Worm (Caenorhabditis elegans) whole organism, early embryonic: ENCODE data around the gene C24D10.2.
"Not testable (repeated sequence)": the region's sequence is repeated elsewhere in the genome, so short reads cannot be mapped to it uniquely, and the experiment has no call there.

Experiments used
- B0310.2 ChIP-seq: sonication (generic microtip); optimal IDR thresholded peaks from 2 replicates; lab custom pipeline; 2016; ENCODE audit warnings: mild to moderate bottlenecking, missing genetic modification characterization, missing compliant biosample characterization
- F13C5.2 ChIP-seq: sonication (generic microtip); optimal IDR thresholded peaks from 2 replicates; lab custom pipeline; 2017; ENCODE audit warnings: mild to moderate bottlenecking, missing genetic modification characterization, inconsistent platforms, missing compliant biosample characterization
- aly-1 ChIP-seq: sonication (generic microtip); optimal IDR thresholded peaks from 2 replicates; lab custom pipeline; 2016; ENCODE audit warnings: missing genetic modification characterization, missing compliant biosample characterization
- ama-1 ChIP-seq: fragments of 150-350 bp; optimal IDR thresholded peaks from 2 replicates; lab custom pipeline; 2014
- ceh-13 ChIP-seq: fragments of 200-800 bp; sonication (Bioruptor generic); optimal IDR thresholded peaks from 2 replicates; lab custom pipeline; 2018; ENCODE audit warnings: mild to moderate bottlenecking, missing genetic modification characterization, missing compliant biosample characterization
- ceh-36 ChIP-seq: sonication (generic microtip); optimal IDR thresholded peaks from 2 replicates; lab custom pipeline; 2016; ENCODE audit warnings: missing genetic modification characterization, inconsistent platforms, missing compliant biosample characterization
- ets-7 ChIP-seq: sonication (generic microtip); optimal IDR thresholded peaks from 2 replicates; lab custom pipeline; 2016; ENCODE audit warnings: missing genotype, missing genetic modification characterization, missing compliant biosample characterization
- flt-1 ChIP-seq: fragments of 200-800 bp; sonication (Bioruptor generic); IDR thresholded peaks from 2 replicates; pipeline ENCODE4 v1.3.6; 2022; ENCODE audit warnings: missing genetic modification characterization, missing compliant biosample characterization
- hmbx-1 ChIP-seq: sonication (generic microtip); optimal IDR thresholded peaks from 2 replicates; lab custom pipeline; 2016; ENCODE audit warnings: mild to moderate bottlenecking, missing genetic modification characterization, missing compliant biosample characterization
- hmg-4 ChIP-seq: fragments of 200-800 bp; sonication (Bioruptor generic); optimal IDR thresholded peaks from 2 replicates; lab custom pipeline; 2018; ENCODE audit warnings: mild to moderate bottlenecking, missing genetic modification characterization, missing compliant biosample characterization
- hnd-1 ChIP-seq: sonication (generic microtip); optimal IDR thresholded peaks from 2 replicates; lab custom pipeline; 2016; ENCODE audit warnings: missing genetic modification characterization, missing compliant biosample characterization
- pes-1 ChIP-seq: fragments of 200-800 bp; sonication (Bioruptor generic); IDR thresholded peaks from 2 replicates; pipeline ENCODE4 v1.3.6; 2022; ENCODE audit warnings: missing genetic modification reagents, missing genetic modification characterization, missing compliant biosample characterization
- scrt-1 ChIP-seq: fragments of 200-800 bp; sonication (Bioruptor generic); IDR thresholded peaks from 2 replicates; pipeline ENCODE4 v1.3.6; 2022; ENCODE audit warnings: missing genetic modification characterization, missing compliant biosample characterization
- sea-1 ChIP-seq: fragments of 200-800 bp; sonication (Bioruptor generic); conservative IDR thresholded peaks from 2 replicates; pipeline ENCODE4 v1.3.6; 2022; ENCODE audit warnings: missing genetic modification characterization, missing compliant biosample characterization
- tbx-11 ChIP-seq: fragments of 200-800 bp; sonication (Bioruptor generic); IDR thresholded peaks from 2 replicates; pipeline ENCODE4 v1.3.6; 2022; ENCODE audit warnings: missing genetic modification characterization, missing compliant biosample characterization
- tbx-37 ChIP-seq: fragments of 200-800 bp; sonication (Bioruptor generic); conservative IDR thresholded peaks from 2 replicates; pipeline ENCODE4 v1.3.6; 2022; ENCODE audit warnings: missing genetic modification reagents, missing genetic modification characterization, missing compliant biosample characterization
- tra-4 ChIP-seq: sonication (generic microtip); optimal IDR thresholded peaks from 2 replicates; lab custom pipeline; 2017; ENCODE audit warnings: missing genetic modification characterization, missing compliant biosample characterization

Gene C24D10.2

DNA sequence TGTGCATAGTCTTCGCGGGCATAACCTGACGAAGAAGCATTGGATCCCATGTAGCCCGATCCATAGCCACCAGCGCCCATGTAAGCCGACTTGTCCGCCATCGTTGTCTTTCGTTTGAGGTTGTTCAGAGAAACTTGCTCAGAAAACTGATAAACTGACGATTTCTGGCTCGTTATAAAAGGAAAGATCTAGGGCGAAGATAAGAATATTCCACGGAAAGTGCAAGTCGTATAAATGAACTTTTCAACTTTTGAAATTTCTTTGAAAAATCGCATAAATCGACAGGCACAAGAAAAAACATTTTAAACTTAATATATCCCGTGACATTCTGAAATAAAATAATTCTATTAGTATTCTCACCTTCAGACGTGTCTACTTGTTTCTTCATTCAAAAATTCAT, at the start of gene C24D10.2, which contains the start of gene nspd-3:
C24D10.2 (plus strand) TSS at position 399 of the 400 bp plus-strand sequence.
nspd-3 (minus strand) TSS at position 101 of the 400 bp plus-strand sequence.
- TF ChIP-seq ama-1 (lab: Kevin White, UChicago); tra-4 (tag; lab: Kevin White, UChicago); hmbx-1: not testable (repeated sequence)

DNA sequence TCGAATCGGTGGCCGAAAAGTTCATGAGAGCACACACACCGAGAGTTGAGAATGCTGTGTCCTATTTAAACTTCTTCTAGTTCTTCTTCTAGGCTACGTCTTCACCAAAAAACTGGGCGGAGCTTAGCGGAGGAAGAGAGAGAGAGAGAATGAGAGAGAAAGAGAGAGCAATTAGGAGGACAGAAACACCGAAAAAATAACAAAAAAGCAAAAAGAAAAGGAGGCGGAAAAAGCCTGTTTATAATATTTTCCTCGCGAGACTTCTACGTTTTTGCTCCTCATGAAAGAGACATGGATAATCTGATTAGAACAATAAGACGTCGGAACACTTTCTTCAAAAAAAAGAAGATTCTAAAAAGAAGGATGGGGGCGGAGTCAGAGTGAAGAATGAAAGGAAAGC, 41.1 kb upstream of the C24D10.2 start, which contains the start of gene tkr-3:
tkr-3 (minus strand) TSS at position 101 of the 400 bp plus-strand sequence.
- TF ChIP-seq ceh-36 (tag; lab: Kevin White, UChicago), result no peak

DNA sequence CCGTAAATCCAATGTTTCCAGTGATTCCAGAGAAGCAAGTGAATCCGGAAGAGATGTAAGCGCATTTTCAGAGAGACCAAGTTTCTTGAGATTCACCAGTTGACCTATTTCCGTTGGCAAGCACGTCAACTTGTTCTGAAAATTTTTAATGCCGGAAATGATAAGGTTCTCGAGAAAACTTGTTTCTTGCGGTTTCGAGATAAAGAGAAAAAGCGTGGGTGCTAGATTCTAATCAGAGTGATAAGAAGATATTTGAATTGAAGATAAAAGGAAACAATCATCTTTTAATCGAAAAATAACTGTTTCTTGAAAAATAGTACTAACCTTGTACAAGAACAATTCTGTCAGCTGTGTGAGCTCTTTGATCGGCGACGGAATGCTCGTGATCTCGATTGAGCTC, 31.4 kb upstream of the C24D10.2 start:
- TF ChIP-seq F13C5.2, result no peak
- TF ChIP-seq ama-1 (lab: Kevin White, UChicago), result no peak
- no peak for TF ChIP-seq tbx-37 (GFP tag; lab: Robert Waterston, UW)
- TF ChIP-seq tra-4 (tag; lab: Kevin White, UChicago), result no peak
- no peak for TF ChIP-seq tbx-11 (GFP tag; lab: Robert Waterston, UW)
- no peak for TF ChIP-seq hmbx-1
- no peak for TF ChIP-seq pes-1 (GFP tag; lab: Robert Waterston, UW)
- no peak for TF ChIP-seq B0310.2
- no peak for TF ChIP-seq ceh-36 (tag; lab: Kevin White, UChicago)
- TF ChIP-seq ceh-13, result no peak
- TF ChIP-seq sea-1 (GFP tag; lab: Robert Waterston, UW), result no peak
- no peak for TF ChIP-seq hnd-1 (tag; lab: Kevin White, UChicago)
- no peak for TF ChIP-seq scrt-1 (GFP tag; lab: Robert Waterston, UW)
- TF ChIP-seq ets-7 (tag; lab: Kevin White, UChicago), result no peak
- TF ChIP-seq aly-1 (tag; lab: Kevin White, UChicago), result no peak
- TF ChIP-seq flt-1, result no peak

DNA sequence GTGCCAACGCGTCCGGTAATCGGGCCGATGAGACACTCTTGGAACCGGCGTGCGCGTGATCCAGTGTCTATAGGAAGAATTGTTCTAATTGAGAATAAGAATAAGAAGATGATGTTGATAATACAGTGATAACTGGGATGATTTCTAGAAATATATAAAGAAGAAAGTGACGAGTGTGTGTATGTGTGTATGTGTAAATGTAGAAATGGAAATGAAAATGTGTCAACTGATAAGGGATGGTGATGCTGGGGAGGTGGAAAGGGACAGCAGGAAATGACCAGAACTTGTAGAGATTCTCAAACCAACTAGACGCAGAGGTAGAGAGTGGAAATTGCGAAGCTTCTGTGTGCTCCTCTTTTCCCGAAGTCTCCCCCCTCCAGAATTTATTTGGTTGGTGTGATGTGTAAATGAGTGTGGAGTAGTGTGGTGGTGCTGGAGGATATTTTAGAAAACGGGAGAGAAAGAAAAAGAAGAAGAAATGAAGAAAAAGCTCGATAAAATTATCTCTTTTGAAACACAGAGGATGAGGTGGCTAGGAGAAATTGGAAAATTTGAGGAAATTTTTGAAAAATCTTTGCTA, 29.3 kb upstream of the C24D10.2 start:
- TF ChIP-seq tra-4 (tag; lab: Kevin White, UChicago) (no peak), ceh-36 (tag; lab: Kevin White, UChicago) (no peak), F13C5.2 (no peak), B0310.2 (no peak), hmg-4 (no peak), pes-1 (GFP tag; lab: Robert Waterston, UW) (no peak), aly-1 (tag; lab: Kevin White, UChicago) (no peak), ceh-13 (no peak), ama-1 (lab: Kevin White, UChicago) (no peak), tbx-37 (GFP tag; lab: Robert Waterston, UW) (no peak)

DNA sequence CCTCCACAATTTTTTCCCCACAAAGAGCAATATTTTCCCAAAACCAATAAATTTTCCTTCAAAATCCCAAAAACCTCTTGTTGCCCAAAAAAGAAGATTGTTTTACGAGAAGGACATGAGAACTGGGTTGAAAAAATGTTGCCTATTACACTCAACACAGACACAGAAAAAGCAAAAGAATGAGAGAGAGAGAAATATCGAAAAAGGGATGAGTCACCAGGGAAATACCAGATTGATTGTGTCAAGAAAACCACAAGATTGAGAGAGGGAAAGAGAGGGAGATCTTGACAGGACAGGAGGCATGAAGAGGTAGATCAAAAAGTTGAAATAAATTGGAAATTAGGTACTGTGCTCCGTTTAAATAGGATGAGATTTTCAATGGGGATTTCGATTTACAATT, 28.3 kb upstream of the C24D10.2 start:
- TF ChIP-seq hnd-1 (tag; lab: Kevin White, UChicago) (no peak), flt-1 (no peak), aly-1 (tag; lab: Kevin White, UChicago) (no peak), scrt-1 (GFP tag; lab: Robert Waterston, UW) (no peak), tra-4 (tag; lab: Kevin White, UChicago) (no peak), tbx-11 (GFP tag; lab: Robert Waterston, UW) (no peak), hmbx-1 (no peak)

DNA sequence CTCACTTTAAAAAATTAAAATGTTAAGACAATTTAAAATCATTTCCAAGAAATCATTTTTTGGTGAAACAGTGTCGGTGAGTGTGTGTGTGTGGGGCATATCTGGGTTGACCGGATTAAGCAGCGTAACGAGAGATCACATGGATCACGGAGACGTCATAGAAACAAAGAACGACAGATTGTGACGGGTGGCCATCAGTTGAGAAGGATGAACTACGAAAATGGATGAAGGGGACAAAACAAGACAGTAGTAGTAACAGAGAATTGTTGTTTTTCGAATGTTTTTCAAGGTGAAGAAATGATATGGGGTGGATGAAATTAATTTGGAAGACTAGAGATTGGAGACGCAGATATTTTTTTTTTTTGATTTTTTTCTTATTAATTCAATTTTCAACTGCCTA, 26.6 kb upstream of the C24D10.2 start:
- no peak for TF ChIP-seq ama-1 (lab: Kevin White, UChicago)
- no peak for TF ChIP-seq tbx-37 (GFP tag; lab: Robert Waterston, UW)
- peak; percentile 25 for TF ChIP-seq ceh-36 (tag; lab: Kevin White, UChicago)

DNA sequence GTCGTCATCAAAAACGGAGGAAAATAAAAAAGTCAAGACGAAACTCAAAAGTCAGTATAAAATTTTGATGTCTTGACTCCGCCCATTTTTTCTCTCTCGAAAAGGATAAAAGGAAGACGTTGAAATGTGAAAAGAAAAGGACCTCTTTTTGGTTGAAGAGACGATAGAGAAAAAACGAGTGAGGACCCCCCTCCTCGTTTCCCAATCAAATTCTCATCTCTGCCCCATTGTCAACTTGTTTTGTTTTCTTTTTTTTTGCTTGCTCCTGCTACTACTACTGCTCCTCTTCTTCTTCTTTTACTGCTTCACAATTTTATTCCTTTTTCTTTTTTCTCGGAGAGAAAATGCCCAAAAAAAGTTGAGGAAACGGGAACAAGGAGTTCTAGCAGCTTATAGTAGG, 25.3 kb upstream of the C24D10.2 start:
- TF ChIP-seq F13C5.2 (no peak), tbx-37 (GFP tag; lab: Robert Waterston, UW) (no peak)

DNA sequence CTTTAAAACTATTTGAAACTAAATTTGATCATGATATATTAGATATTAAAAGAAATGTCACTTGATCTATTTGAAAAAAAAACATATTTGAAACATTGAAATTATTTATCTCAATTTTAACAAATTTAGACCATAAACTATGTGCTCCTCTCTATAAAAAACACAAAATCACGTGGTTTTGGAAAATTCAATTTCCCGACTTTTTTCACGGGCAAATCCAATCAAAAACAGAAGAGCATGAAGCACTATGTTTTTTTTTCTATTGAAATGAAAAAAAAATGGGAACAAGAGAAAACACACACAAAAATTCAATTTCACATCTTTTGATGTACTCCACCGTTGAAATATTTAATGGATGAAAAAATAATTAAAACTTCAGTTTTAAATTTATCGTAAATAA, 23.9 kb upstream of the C24D10.2 start:
- TF ChIP-seq tbx-11 (GFP tag; lab: Robert Waterston, UW), result no peak

DNA sequence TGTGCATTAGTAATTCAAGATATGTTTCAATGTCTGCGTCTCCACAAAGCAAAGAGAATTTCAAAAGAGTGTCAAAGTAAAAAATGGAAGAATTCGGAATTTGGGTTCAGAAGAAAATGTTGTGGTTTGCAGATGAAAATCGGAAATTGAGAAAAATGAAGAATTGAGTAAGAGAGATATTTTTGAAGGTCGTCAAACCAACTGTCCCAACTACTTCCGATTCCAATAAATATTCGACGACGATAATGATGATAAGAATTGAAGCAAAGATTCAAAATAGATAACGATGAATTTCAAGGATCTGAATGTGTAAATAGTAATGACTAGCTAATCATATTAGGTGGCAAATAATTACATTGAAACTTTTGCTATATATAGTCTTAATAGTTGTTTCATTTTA, 23.2 kb upstream of the C24D10.2 start:
- TF ChIP-seq tra-4 (tag; lab: Kevin White, UChicago) (no peak), tbx-37 (GFP tag; lab: Robert Waterston, UW) (no peak), hnd-1 (tag; lab: Kevin White, UChicago) (no peak), flt-1 (no peak), sea-1 (GFP tag; lab: Robert Waterston, UW) (no peak), pes-1 (GFP tag; lab: Robert Waterston, UW) (no peak), B0310.2 (no peak)

DNA sequence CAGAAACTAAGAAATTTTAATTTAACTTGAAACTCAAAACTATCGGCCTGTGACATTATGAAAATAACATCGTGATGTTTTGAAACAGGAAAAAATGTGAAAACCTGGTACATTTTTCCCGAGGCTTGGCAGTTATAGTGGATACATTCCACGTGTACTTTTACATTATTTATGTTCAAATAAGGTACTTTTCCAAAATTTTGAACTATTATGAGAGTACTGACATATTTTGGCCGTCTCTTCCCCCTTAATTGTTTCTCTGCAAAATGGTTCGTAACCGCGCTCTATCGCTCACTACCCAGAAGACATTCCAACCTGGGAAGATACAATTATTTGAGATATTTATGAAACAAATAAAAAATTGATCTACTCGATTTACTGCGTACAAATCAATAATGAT, 13.3 kb upstream of the C24D10.2 start, which contains the start of gene C24D10.5:
C24D10.5 (plus strand) TSS at position 301 of the 400 bp plus-strand sequence.
- TF ChIP-seq flt-1 (no peak), aly-1 (tag; lab: Kevin White, UChicago) (no peak), sea-1 (GFP tag; lab: Robert Waterston, UW) (no peak), ceh-13 (no peak), pes-1 (GFP tag; lab: Robert Waterston, UW) (no peak), hmbx-1 (no peak), tbx-11 (GFP tag; lab: Robert Waterston, UW) (no peak), B0310.2 (no peak)
